Worm (Caenorhabditis elegans) whole organism, L4 larva: Measurements from ENCODE around the gene cyn-1.

Source experiments
- F10B5.3 ChIP-seq: sonication (generic microtip); optimal IDR thresholded peaks from 2 replicates; lab custom pipeline; 2016; ENCODE audit warnings: mild to moderate bottlenecking, missing genetic modification characterization, missing compliant biosample characterization
- F44E2.7 ChIP-seq: fragments of 200-800 bp; sonication (Bioruptor generic); IDR thresholded peaks from 2 replicates; pipeline ENCODE4 v2.1.2; 2022; ENCODE audit warnings: missing genetic modification characterization, missing compliant biosample characterization
- R02D3.7 ChIP-seq: fragments of 150-350 bp; sonication (generic microtip); optimal IDR thresholded peaks from 3 replicates; lab custom pipeline; 2014; ENCODE audit warnings: missing biosample characterization, missing genetic modification characterization
- T20F7.1 ChIP-seq: fragments of 200-800 bp; sonication (Bioruptor generic); optimal IDR thresholded peaks from 2 replicates; lab custom pipeline; 2018; ENCODE audit warnings: mild to moderate bottlenecking, missing genetic modification characterization, missing compliant biosample characterization
- T26A8.4 ChIP-seq: fragments of 200-800 bp; sonication (Bioruptor generic); IDR thresholded peaks from 2 replicates; pipeline ENCODE4 v1.3.6; 2022; ENCODE audit warnings: missing genetic modification characterization, missing compliant biosample characterization
- aly-2 ChIP-seq: sonication (generic microtip); optimal IDR thresholded peaks from 2 replicates; lab custom pipeline; 2018; ENCODE audit warnings: missing biosample characterization, missing genetic modification characterization
- ama-1 ChIP-seq: fragments of 150-350 bp; optimal IDR thresholded peaks from 2 replicates; lab custom pipeline; 2014; ENCODE audit warnings: inconsistent platforms, mixed read lengths
- ceh-20 ChIP-seq: fragments of 200-800 bp; sonication (Bioruptor generic); IDR thresholded peaks from 2 replicates; pipeline ENCODE4 v1.3.6; 2022; ENCODE audit warnings: missing genetic modification reagents, missing genetic modification characterization, missing compliant biosample characterization
- ceh-62 ChIP-seq: sonication (generic microtip); optimal IDR thresholded peaks from 2 replicates; lab custom pipeline; 2017; ENCODE audit warnings: missing biosample characterization, missing genetic modification characterization
- ceh-82 ChIP-seq: sonication (generic microtip); optimal IDR thresholded peaks from 2 replicates; lab custom pipeline; 2017; ENCODE audit warnings: missing biosample characterization, missing genetic modification characterization
- ces-1 ChIP-seq: fragments of 150-350 bp; sonication (generic microtip); optimal IDR thresholded peaks from 4 replicates; lab custom pipeline; 2014; ENCODE audit warnings: missing biosample characterization, missing genetic modification reagents, missing genetic modification characterization
- daf-12 ChIP-seq: fragments of 150-350 bp; optimal IDR thresholded peaks from 2 replicates; lab custom pipeline; 2014; ENCODE audit warnings: missing biosample characterization, missing genetic modification reagents, missing genetic modification characterization
- daf-16 ChIP-seq, 3 experiments: sonication (generic microtip); optimal IDR thresholded peaks; 2 replicates each; lab custom pipeline; 2016 to 2017; ENCODE audit warnings: missing genetic modification characterization in 3 of 3, missing genetic modification reagents in 3 of 3, mild to moderate bottlenecking in 2 of 3, missing compliant biosample characterization in 2 of 3, missing biosample characterization in 1 of 3, moderate library complexity in 1 of 3
- dmd-6 ChIP-seq: fragments of 200-800 bp; sonication (Bioruptor generic); IDR thresholded peaks from 2 replicates; pipeline ENCODE4 v1.3.6; 2022; ENCODE audit warnings: missing genetic modification reagents, missing genetic modification characterization, missing compliant biosample characterization
- dmd-8 ChIP-seq: fragments of 200-800 bp; sonication (Bioruptor generic); IDR thresholded peaks from 2 replicates; pipeline ENCODE4 v1.3.6; 2022; ENCODE audit warnings: missing genetic modification characterization, missing compliant biosample characterization
- dpl-1 ChIP-seq: fragments of 150-350 bp; optimal IDR thresholded peaks from 2 replicates; lab custom pipeline; 2014; ENCODE audit warnings: missing biosample characterization, missing genetic modification reagents, missing genetic modification characterization
- dve-1 ChIP-seq: sonication (generic microtip); optimal IDR thresholded peaks from 2 replicates; lab custom pipeline; 2017; ENCODE audit warnings: antibody characterized with exemption, mild to moderate bottlenecking, missing genetic modification characterization, missing compliant biosample characterization; ENCODE audit not compliant: insufficient read depth
- egl-43 ChIP-seq: fragments of 200-800 bp; sonication (Bioruptor generic); IDR thresholded peaks from 2 replicates; pipeline ENCODE4 v1.3.6; 2022; ENCODE audit warnings: missing genetic modification reagents, missing genetic modification characterization, missing compliant biosample characterization
- fkh-10 ChIP-seq: fragments of 150-350 bp; optimal IDR thresholded peaks from 2 replicates; lab custom pipeline; 2014; ENCODE audit warnings: missing biosample characterization, missing genetic modification reagents, missing genetic modification characterization
- hlh-11 ChIP-seq: fragments of 200-800 bp; sonication (Bioruptor generic); optimal IDR thresholded peaks from 2 replicates; lab custom pipeline; 2018; ENCODE audit warnings: mild to moderate bottlenecking, missing genetic modification characterization, missing compliant biosample characterization
- hmg-1.1 ChIP-seq: fragments of 200-800 bp; sonication (Bioruptor generic); IDR thresholded peaks from 2 replicates; pipeline ENCODE4 v1.3.6; 2022; ENCODE audit warnings: missing genetic modification reagents, missing genetic modification characterization, missing compliant biosample characterization
- jun-1 ChIP-seq: fragments of 150-350 bp; optimal IDR thresholded peaks from 2 replicates; lab custom pipeline; 2014; ENCODE audit warnings: missing biosample characterization, missing genetic modification reagents, missing genetic modification characterization
- lim-7 ChIP-seq: fragments of 200-800 bp; sonication (Bioruptor generic); IDR thresholded peaks from 2 replicates; pipeline ENCODE4 v1.3.6; 2022; ENCODE audit warnings: missing genetic modification characterization, missing compliant biosample characterization
- lin-13 ChIP-seq: fragments of 150-350 bp; optimal IDR thresholded peaks from 2 replicates; lab custom pipeline; 2014; ENCODE audit warnings: missing biosample characterization, missing genetic modification reagents, missing genetic modification characterization
- lin-15B ChIP-seq: fragments of 150-350 bp; sonication (generic microtip); optimal IDR thresholded peaks from 3 replicates; lab custom pipeline; 2014; ENCODE audit warnings: missing biosample characterization, missing genetic modification characterization
- madf-5 ChIP-seq, 2 experiments: fragments of 200-800 bp; sonication (Bioruptor generic); IDR thresholded peaks; 2 replicates each; pipeline ENCODE4 v1.3.6; 2022; ENCODE audit warnings: missing compliant biosample characterization in 2 of 2, missing genetic modification characterization in 2 of 2
- mdt-29 ChIP-seq: fragments of 200-800 bp; sonication (Bioruptor generic); IDR thresholded peaks from 2 replicates; pipeline ENCODE4 v1.3.6; 2022; ENCODE audit warnings: missing genetic modification reagents, missing genetic modification characterization, missing compliant biosample characterization
- mes-2 ChIP-seq: sonication (generic microtip); optimal IDR thresholded peaks from 2 replicates; lab custom pipeline; 2016; ENCODE audit warnings: missing genotype, mild to moderate bottlenecking, missing genetic modification characterization, missing compliant biosample characterization; ENCODE audit not compliant: poor library complexity, severe bottlenecking
- mxl-2 ChIP-seq: fragments of 200-800 bp; sonication (Bioruptor generic); conservative IDR thresholded peaks from 2 replicates; pipeline ENCODE4 v1.3.6; 2022; ENCODE audit warnings: missing genetic modification reagents, missing genetic modification characterization, missing compliant biosample characterization
- mxl-3 ChIP-seq: fragments of 200-800 bp; sonication (Bioruptor generic); optimal IDR thresholded peaks from 2 replicates; lab custom pipeline; 2018; ENCODE audit warnings: mild to moderate bottlenecking, missing genetic modification characterization, missing compliant biosample characterization
- nhr-10 ChIP-seq: fragments of 150-350 bp; optimal IDR thresholded peaks from 2 replicates; lab custom pipeline; 2014; ENCODE audit warnings: missing biosample characterization, missing genetic modification characterization
- nhr-102 ChIP-seq: sonication (generic microtip); optimal IDR thresholded peaks from 2 replicates; lab custom pipeline; 2016; ENCODE audit warnings: mild to moderate bottlenecking, missing genetic modification characterization, moderate library complexity, missing compliant biosample characterization
- nhr-237 ChIP-seq: sonication (generic microtip); optimal IDR thresholded peaks from 2 replicates; lab custom pipeline; 2017; ENCODE audit warnings: missing biosample characterization, missing genetic modification characterization
- nhr-41 ChIP-seq: fragments of 200-800 bp; sonication (Bioruptor generic); IDR thresholded peaks from 2 replicates; pipeline ENCODE4 v1.3.6; 2022; ENCODE audit warnings: missing genetic modification reagents, missing genetic modification characterization, missing compliant biosample characterization
- nhr-42 ChIP-seq: fragments of 200-800 bp; sonication (Bioruptor generic); IDR thresholded peaks from 2 replicates; pipeline ENCODE4 v1.3.6; 2022; ENCODE audit warnings: missing genetic modification characterization, missing compliant biosample characterization
- nhr-6 ChIP-seq: fragments of 150-350 bp; optimal IDR thresholded peaks from 2 replicates; lab custom pipeline; 2014; ENCODE audit warnings: missing biosample characterization, missing genetic modification characterization
- nhr-76 ChIP-seq: fragments of 150-350 bp; optimal IDR thresholded peaks from 2 replicates; lab custom pipeline; 2014; ENCODE audit warnings: missing biosample characterization, missing genetic modification characterization
- nhr-77 ChIP-seq: fragments of 150-350 bp; optimal IDR thresholded peaks from 2 replicates; lab custom pipeline; 2014; ENCODE audit warnings: missing biosample characterization, missing genetic modification characterization
- pqm-1 ChIP-seq: sonication (generic microtip); optimal IDR thresholded peaks from 2 replicates; lab custom pipeline; 2017; ENCODE audit warnings: missing biosample characterization, missing genetic modification characterization
- snpc-4 ChIP-seq: fragments of 150-350 bp; optimal IDR thresholded peaks from 2 replicates; lab custom pipeline; 2014; ENCODE audit warnings: missing biosample characterization, missing genetic modification characterization
- spr-1 ChIP-seq: sonication (generic microtip); optimal IDR thresholded peaks from 2 replicates; lab custom pipeline; 2016; ENCODE audit warnings: mild to moderate bottlenecking, missing genetic modification characterization, missing compliant biosample characterization
- spr-3 ChIP-seq: fragments of 200-800 bp; sonication (Bioruptor generic); optimal IDR thresholded peaks from 2 replicates; lab custom pipeline; 2018; ENCODE audit warnings: mild to moderate bottlenecking, missing genetic modification characterization, missing compliant biosample characterization
- tag-97 ChIP-seq: fragments of 200-800 bp; sonication (Bioruptor generic); IDR thresholded peaks from 2 replicates; pipeline ENCODE4 v1.3.6; 2022; ENCODE audit warnings: missing genetic modification characterization, missing compliant biosample characterization
- tra-1 ChIP-seq: fragments of 200-800 bp; sonication (Bioruptor generic); IDR thresholded peaks from 2 replicates; pipeline ENCODE4 v1.3.6; 2022; ENCODE audit warnings: missing genetic modification reagents, missing genetic modification characterization, missing compliant biosample characterization
- unc-39 ChIP-seq: sonication (generic microtip); optimal IDR thresholded peaks from 2 replicates; lab custom pipeline; 2017; ENCODE audit warnings: missing biosample characterization, missing genetic modification characterization
- zfp-2 ChIP-seq: sonication (generic microtip); optimal IDR thresholded peaks from 2 replicates; lab custom pipeline; 2016; ENCODE audit warnings: mild to moderate bottlenecking, missing genetic modification characterization, missing compliant biosample characterization
- zfp-3 ChIP-seq: fragments of 200-800 bp; sonication (Bioruptor generic); conservative IDR thresholded peaks from 2 replicates; pipeline ENCODE4 v1.3.6; 2022; ENCODE audit warnings: missing genetic modification reagents, missing genetic modification characterization, missing compliant biosample characterization
- zip-11 ChIP-seq: fragments of 200-800 bp; sonication (Bioruptor generic); IDR thresholded peaks from 2 replicates; pipeline ENCODE4 v1.3.6; 2022; ENCODE audit warnings: missing genetic modification characterization, missing compliant biosample characterization
- zip-2 ChIP-seq: fragments of 150-350 bp; optimal IDR thresholded peaks from 2 replicates; lab custom pipeline; 2014; ENCODE audit warnings: missing biosample characterization, missing genetic modification characterization

cyn-1 gene

DNA sequence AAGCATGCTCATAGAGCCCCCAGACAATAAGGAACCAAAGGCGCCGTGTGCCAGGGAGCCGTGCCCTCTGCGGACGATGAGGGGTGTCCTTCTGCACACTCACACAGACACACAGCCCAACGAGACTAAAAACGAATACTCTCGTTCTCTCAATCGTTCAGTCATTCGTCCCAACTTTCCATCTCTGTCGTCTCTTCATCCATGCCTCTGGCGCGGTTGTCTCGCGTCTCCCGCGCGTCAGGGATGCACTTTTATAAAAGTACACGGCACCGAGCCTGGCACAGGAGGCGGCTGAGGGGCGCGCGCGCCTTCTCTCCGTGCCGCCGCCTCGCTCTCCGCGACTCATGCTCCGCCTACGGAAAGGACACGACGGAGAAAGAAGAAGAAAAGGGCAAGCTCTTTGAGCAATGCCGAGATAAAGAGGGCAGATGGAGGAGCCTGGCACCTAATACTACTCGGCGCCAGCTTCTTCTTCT is 10.6 kb downstream of the cyn-1 start (continued):
- no peak for TF ChIP-seq lim-7

DNA sequence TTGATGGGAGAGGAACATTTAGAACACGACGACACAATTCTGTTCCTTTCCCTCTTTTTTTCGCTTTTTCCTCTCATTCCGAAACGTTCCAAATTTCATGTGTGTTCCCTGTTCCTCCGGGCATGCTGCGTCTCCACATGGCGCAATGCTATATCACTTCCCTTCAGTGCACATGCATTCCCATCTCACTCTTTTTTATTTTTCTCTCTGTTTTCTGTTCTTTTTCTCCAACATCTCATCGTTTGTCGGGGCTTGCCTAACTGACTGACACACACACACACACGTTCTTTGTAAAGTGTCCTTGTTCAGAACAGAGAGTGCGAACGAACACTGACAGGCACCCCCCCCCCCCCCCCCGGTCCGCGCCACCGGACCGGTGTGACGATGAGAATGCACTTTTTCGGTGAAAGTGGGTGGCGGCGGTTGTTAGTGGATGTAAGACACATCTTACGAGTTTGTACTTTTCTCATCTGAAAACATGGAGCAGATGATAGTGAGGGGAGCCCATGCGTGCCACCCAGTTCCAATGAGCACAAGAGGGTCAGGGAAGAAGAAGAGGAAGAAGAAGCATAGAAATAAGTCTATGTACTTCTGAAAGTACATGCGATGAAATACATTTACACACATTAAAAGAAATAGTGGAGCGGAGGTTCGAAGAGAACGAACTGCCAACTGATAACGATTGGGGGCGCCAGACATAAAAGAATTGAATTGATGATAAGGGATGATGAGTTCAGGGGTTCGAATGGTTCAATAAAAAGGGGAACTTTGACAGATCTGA is 12.6 kb downstream of the cyn-1 start:
- TF ChIP-seq mxl-3 (GFP tag; lab: Kevin White, UChicago) (peak; percentile 86), snpc-4 (no peak), mes-2 (tag; lab: Kevin White, UChicago) (peak; percentile 65), lin-13 (GFP tag; lab: Kevin White, UChicago) (no peak), daf-12 (peak; percentile 20), hlh-11 (tag; lab: Kevin White, UChicago) (peak; percentile 90), ces-1 (no peak), madf-5 (GFP tag; IDR thresholded peaks at IDR 0.05; lab: Robert Waterston, UW) (no peak), nhr-77 (tag; lab: Kevin White, UChicago) (no peak), zfp-2 (tag; lab: Kevin White, UChicago) (no peak), mxl-2 (GFP tag; lab: Robert Waterston, UW) (no peak), tra-1 (GFP tag; lab: Robert Waterston, UW) (0 out of 2 replicates have a peak, but pooled peaks have one; percentile 46), fkh-10 (GFP tag; lab: Kevin White, UChicago) (no peak), zfp-3 (GFP tag; lab: Robert Waterston, UW) (no peak), ama-1 (lab: Kevin White, UChicago) (no peak), R02D3.7 (tag; lab: Kevin White, UChicago) (no peak), aly-2 (tag; lab: Kevin White, UChicago) (no peak), daf-16 (GFP tag; optimal IDR thresholded peaks at IDR 0.05; lab: Kevin White, UChicago) (no peak), daf-16 (tag; optimal IDR thresholded peaks at IDR 0.05; lab: Kevin White, UChicago) (peak; percentile 65), mdt-29 (GFP tag; lab: Robert Waterston, UW) (no peak), F10B5.3 (tag; lab: Kevin White, UChicago) (no peak), egl-43 (GFP tag; lab: Robert Waterston, UW) (no peak; the same call in none of the 2 replicates), nhr-102 (tag; lab: Kevin White, UChicago) (no peak), nhr-6 (tag; lab: Kevin White, UChicago) (peak; percentile 76), zip-2 (tag; lab: Kevin White, UChicago) (no peak), hmg-1.1 (GFP tag; lab: Robert Waterston, UW) (peak; percentile 84), jun-1 (tag; lab: Kevin White, UChicago) (no peak), lin-15B (tag; lab: Kevin White, UChicago) (no peak), spr-1 (tag; lab: Kevin White, UChicago) (no peak), dmd-6 (GFP tag; lab: Robert Waterston, UW) (peak; percentile 66), lim-7 (no peak), nhr-76 (tag; lab: Kevin White, UChicago) (no peak), T20F7.1 (GFP tag; lab: Kevin White, UChicago) (no peak), zip-11 (GFP tag; lab: Robert Waterston, UW) (no peak), nhr-41 (GFP tag; lab: Robert Waterston, UW) (no peak), T26A8.4 (GFP tag; lab: Robert Waterston, UW) (peak; percentile 17; the same call in 1 of the 2 replicates), tag-97 (GFP tag; lab: Robert Waterston, UW) (no peak), ceh-62 (no peak), dpl-1 (peak; percentile 6), ceh-82 (tag; lab: Kevin White, UChicago) (no peak), dmd-8 (GFP tag; lab: Robert Waterston, UW) (no peak), nhr-237 (tag; lab: Kevin White, UChicago) (no peak), dve-1 (peak; percentile 41), pqm-1 (tag; lab: Kevin White, UChicago) (peak; percentile 95), F44E2.7 (GFP tag; lab: Robert Waterston, UW) (no peak), nhr-42 (GFP tag; lab: Robert Waterston, UW) (no peak), spr-3 (GFP tag; lab: Kevin White, UChicago) (no peak), nhr-10 (tag; lab: Kevin White, UChicago) (no peak), unc-39 (no peak), ceh-20 (peak; percentile 55)
